Worm (Caenorhabditis elegans) whole organism, midembryonic: Measurements from ENCODE around the gene gcy-23.

Experiments
- T22C8.4 ChIP-seq: fragments of 200-800 bp; sonication (Bioruptor generic); IDR thresholded peaks from 2 replicates; pipeline ENCODE4 v1.3.6; 2022; ENCODE audit warnings: missing genetic modification characterization, missing compliant biosample characterization
- flt-1 ChIP-seq: fragments of 200-800 bp; sonication (Bioruptor generic); IDR thresholded peaks from 2 replicates; pipeline ENCODE4 v1.3.6; 2022; ENCODE audit warnings: missing genetic modification characterization, missing compliant biosample characterization
- klf-2 ChIP-seq: fragments of 200-800 bp; sonication (Bioruptor generic); conservative IDR thresholded peaks from 2 replicates; pipeline ENCODE4 v1.3.6; 2022; ENCODE audit warnings: missing genetic modification reagents, missing genetic modification characterization, missing compliant biosample characterization
- ref-1 ChIP-seq: fragments of 200-800 bp; sonication (Bioruptor generic); conservative IDR thresholded peaks from 2 replicates; pipeline ENCODE4 v1.3.6; 2022; ENCODE audit warnings: missing genetic modification reagents, missing genetic modification characterization, missing compliant biosample characterization
- ztf-23 ChIP-seq: fragments of 200-800 bp; sonication (Bioruptor generic); IDR thresholded peaks from 2 replicates; pipeline ENCODE4 v1.3.6; 2022; ENCODE audit warnings: missing genetic modification reagents, missing genetic modification characterization, missing compliant biosample characterization
- ztf-29 ChIP-seq: fragments of 200-800 bp; sonication (Bioruptor generic); IDR thresholded peaks from 2 replicates; pipeline ENCODE4 v1.3.6; 2022; ENCODE audit warnings: missing genetic modification reagents, missing genetic modification characterization, missing compliant biosample characterization

- TF ChIP-seq flt-1 (GFP tag; lab: Robert Waterston, UW) (no peak), ref-1 (GFP tag; lab: Robert Waterston, UW) (no peak), ztf-29 (GFP tag; lab: Robert Waterston, UW) (no peak), klf-2 (GFP tag; lab: Robert Waterston, UW) (no peak), T22C8.4 (GFP tag; lab: Robert Waterston, UW) (peak; percentile 62; the same call in 1 of the 2 replicates), ztf-23 (no peak)
Observed at ce11 chrIV:3311243-3311642, 22.1 kb upstream of the gcy-23 start, which contains the start of gene zip-11.
